Fruit fly (Drosophila melanogaster) whole organism: Measurements from ENCODE around the gene RpL37A.

Source experiments
- CG8478 ChIP-seq: fragments of >200 bp; optimal IDR thresholded peaks from 2 replicates; lab custom pipeline; 2018; ENCODE audit warnings: inconsistent platforms
- Dll ChIP-seq: fragments of >200 bp; optimal IDR thresholded peaks from 2 replicates; lab custom pipeline; 2017
- EcR ChIP-seq, 2 experiments: fragments of >200 bp; optimal IDR thresholded peaks; 2 replicates each; lab custom pipeline; 2017; ENCODE audit warnings: missing biosample characterization in 2 of 2, missing genetic modification characterization in 2 of 2, missing genetic modification reagents in 2 of 2
- pan ChIP-seq: fragments of >200 bp; optimal IDR thresholded peaks from 2 replicates; lab custom pipeline; 2017
- psq ChIP-seq: fragments of >200 bp; optimal IDR thresholded peaks from 2 replicates; lab custom pipeline; 2017
- usp ChIP-seq: fragments of >200 bp; optimal IDR thresholded peaks from 2 replicates; lab custom pipeline; 2017; ENCODE audit warnings: missing biosample characterization, missing genetic modification characterization, mixed read lengths

DNA sequence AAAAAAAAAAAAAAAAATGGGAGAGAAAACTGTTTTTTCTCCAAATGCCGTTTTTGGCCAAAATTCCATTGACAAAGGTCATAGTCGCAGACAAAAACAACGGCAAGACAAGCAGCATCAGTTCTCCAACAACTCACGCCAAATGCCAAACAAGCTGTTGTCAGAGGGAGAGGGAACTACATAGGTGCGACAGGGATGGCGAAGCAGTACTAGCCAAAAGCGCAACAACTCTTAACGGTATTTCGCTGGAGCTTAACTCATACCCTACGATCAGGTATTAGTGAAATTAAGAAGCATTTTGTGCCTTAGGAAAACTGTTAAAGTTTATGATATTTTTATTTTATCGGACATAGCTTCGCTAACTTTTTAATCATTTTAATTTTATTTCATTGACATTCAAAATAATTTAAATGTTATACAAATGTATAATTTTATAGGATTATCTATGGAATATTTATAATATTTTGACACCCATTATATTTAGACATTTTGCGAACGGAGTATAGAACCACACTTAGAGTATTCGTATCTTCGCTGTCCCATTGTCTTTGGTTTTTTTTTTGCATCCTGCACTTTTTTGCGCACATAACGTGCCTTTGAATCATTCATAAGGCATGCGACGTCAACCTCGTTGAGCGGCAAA, 9.6 kb downstream of the RpL37A start:
- TF ChIP-seq Dll (lab: Kevin White, UChicago) (no peak), EcR (GFP tag; optimal IDR thresholded peaks at IDR 0.05; lab: Kevin White, UChicago) (no peak), usp (GFP tag; lab: Kevin White, UChicago) (no peak), psq (lab: Kevin White, UChicago) (no peak), pan (lab: Kevin White, UChicago) (no peak), CG8478 (lab: Kevin White, UChicago) (no peak)
